Worm (Caenorhabditis elegans) whole organism, L2 larva: Measurements from ENCODE around the gene R11E3.19.

ENCODE experiments used
- C34F6.9 ChIP-seq: fragments of 150-350 bp; optimal IDR thresholded peaks from 2 replicates; lab custom pipeline; 2014; ENCODE audit warnings: missing biosample characterization, missing genetic modification characterization
- F13H6.1 ChIP-seq: sonication (generic microtip); optimal IDR thresholded peaks from 2 replicates; lab custom pipeline; 2016; ENCODE audit warnings: missing genetic modification characterization, missing compliant biosample characterization
- R02D3.7 ChIP-seq: fragments of 150-350 bp; optimal IDR thresholded peaks from 2 replicates; lab custom pipeline; 2014; ENCODE audit warnings: missing biosample characterization, missing genetic modification characterization
- Y55F3AM.14 ChIP-seq: fragments of 200-800 bp; sonication (Bioruptor generic); optimal IDR thresholded peaks from 2 replicates; lab custom pipeline; 2018; ENCODE audit warnings: mild to moderate bottlenecking, missing genetic modification characterization, missing compliant biosample characterization
- ZK546.5 ChIP-seq: sonication (generic microtip); optimal IDR thresholded peaks from 2 replicates; lab custom pipeline; 2017; ENCODE audit warnings: missing biosample characterization, missing genetic modification characterization
- alr-1 ChIP-seq: fragments of 150-350 bp; optimal IDR thresholded peaks from 2 replicates; lab custom pipeline; 2014; ENCODE audit warnings: missing biosample characterization, missing genetic modification characterization
- aly-2 ChIP-seq: fragments of 150-350 bp; optimal IDR thresholded peaks from 2 replicates; lab custom pipeline; 2014; ENCODE audit warnings: missing biosample characterization, missing genetic modification characterization
- ama-1 ChIP-seq: fragments of 150-350 bp; optimal IDR thresholded peaks from 2 replicates; lab custom pipeline; 2018; ENCODE audit warnings: inconsistent platforms
- blmp-1 ChIP-seq: sonication (generic microtip); optimal IDR thresholded peaks from 2 replicates; lab custom pipeline; 2017; ENCODE audit warnings: missing genetic modification characterization, mild to moderate bottlenecking, missing compliant biosample characterization, antibody characterized with exemption, moderate library complexity; ENCODE audit not compliant: insufficient read depth
- ceh-16 ChIP-seq: fragments of 150-350 bp; optimal IDR thresholded peaks from 2 replicates; lab custom pipeline; 2014; ENCODE audit warnings: missing biosample characterization, missing genetic modification characterization
- ceh-82 ChIP-seq: fragments of 150-350 bp; optimal IDR thresholded peaks from 2 replicates; lab custom pipeline; 2014; ENCODE audit warnings: missing biosample characterization, missing genetic modification characterization
- crh-2 ChIP-seq: sonication (generic microtip); optimal IDR thresholded peaks from 2 replicates; lab custom pipeline; 2017; ENCODE audit warnings: missing biosample characterization, missing genetic modification characterization
- dmd-4 ChIP-seq: sonication (generic microtip); optimal IDR thresholded peaks from 2 replicates; lab custom pipeline; 2017; ENCODE audit warnings: missing biosample characterization, missing genetic modification characterization
- egl-27 ChIP-seq: sonication (generic microtip); optimal IDR thresholded peaks from 3 replicates; lab custom pipeline; 2017; ENCODE audit warnings: missing biosample characterization, missing genetic modification reagents, missing genetic modification characterization
- elt-1 ChIP-seq: fragments of 150-350 bp; optimal IDR thresholded peaks from 2 replicates; lab custom pipeline; 2014; ENCODE audit warnings: missing biosample characterization, missing genetic modification characterization
- elt-3 ChIP-seq: sonication (generic microtip); optimal IDR thresholded peaks from 2 replicates; lab custom pipeline; 2017; ENCODE audit warnings: missing biosample characterization, missing genetic modification characterization
- fos-1 ChIP-seq: fragments of 150-350 bp; optimal IDR thresholded peaks from 2 replicates; lab custom pipeline; 2014; ENCODE audit warnings: missing biosample characterization, missing genetic modification characterization
- gmeb-1 ChIP-seq: fragments of 150-350 bp; optimal IDR thresholded peaks from 2 replicates; lab custom pipeline; 2014; ENCODE audit warnings: missing biosample characterization, missing genetic modification characterization
- lin-11 ChIP-seq: fragments of 150-350 bp; sonication (generic microtip); optimal IDR thresholded peaks from 2 replicates; lab custom pipeline; 2014; ENCODE audit warnings: missing biosample characterization, missing genetic modification characterization, inconsistent platforms, mixed read lengths
- lin-13 ChIP-seq: fragments of 150-350 bp; optimal IDR thresholded peaks from 2 replicates; lab custom pipeline; 2014; ENCODE audit warnings: missing biosample characterization, missing genetic modification reagents, missing genetic modification characterization
- lin-39 ChIP-seq: fragments of 150-350 bp; optimal IDR thresholded peaks from 2 replicates; lab custom pipeline; 2014; ENCODE audit warnings: missing biosample characterization, missing genetic modification reagents, missing genetic modification characterization
- lsy-2 ChIP-seq, 2 experiments: fragments of 150-350 bp in 1 of 2; sonication (generic microtip) in 1 of 2; optimal IDR thresholded peaks; 2 replicates each; lab custom pipeline; 2014 to 2017; ENCODE audit warnings: missing biosample characterization in 2 of 2, missing genetic modification characterization in 2 of 2
- mab-5 ChIP-seq: fragments of 150-350 bp; optimal IDR thresholded peaks from 2 replicates; lab custom pipeline; 2014; ENCODE audit warnings: missing biosample characterization, missing genetic modification characterization
- mbf-1 ChIP-seq: sonication (generic microtip); optimal IDR thresholded peaks from 2 replicates; lab custom pipeline; 2017; ENCODE audit warnings: missing biosample characterization, missing genetic modification characterization
- mdl-1 ChIP-seq, 2 experiments: fragments of 150-350 bp in 1 of 2; sonication (generic microtip) in 1 of 2; optimal IDR thresholded peaks; 2 replicates each; lab custom pipeline; 2017; ENCODE audit warnings: missing biosample characterization in 2 of 2, missing genetic modification characterization in 2 of 2
- nhr-10 ChIP-seq: sonication (generic microtip); optimal IDR thresholded peaks from 2 replicates; lab custom pipeline; 2017; ENCODE audit warnings: missing biosample characterization, missing genetic modification characterization
- nhr-11 ChIP-seq: fragments of 150-350 bp; optimal IDR thresholded peaks from 2 replicates; lab custom pipeline; 2014; ENCODE audit warnings: missing biosample characterization, missing genetic modification characterization
- nhr-12 ChIP-seq: fragments of 150-350 bp; optimal IDR thresholded peaks from 2 replicates; lab custom pipeline; 2014; ENCODE audit warnings: missing biosample characterization, missing genetic modification characterization
- nhr-129 ChIP-seq: fragments of 150-350 bp; optimal IDR thresholded peaks from 2 replicates; lab custom pipeline; 2014; ENCODE audit warnings: missing biosample characterization, missing genetic modification characterization
- nhr-21 ChIP-seq: fragments of 150-350 bp; optimal IDR thresholded peaks from 2 replicates; lab custom pipeline; 2014; ENCODE audit warnings: missing biosample characterization, missing genetic modification characterization
- nhr-23 ChIP-seq: fragments of 150-350 bp; optimal IDR thresholded peaks from 2 replicates; lab custom pipeline; 2014; ENCODE audit warnings: missing biosample characterization, missing genetic modification reagents, missing genetic modification characterization
- nhr-237 ChIP-seq: fragments of 150-350 bp; optimal IDR thresholded peaks from 2 replicates; lab custom pipeline; 2014; ENCODE audit warnings: missing biosample characterization, missing genetic modification characterization
- nhr-25 ChIP-seq: fragments of 150-350 bp; sonication (generic microtip); optimal IDR thresholded peaks from 3 replicates; lab custom pipeline; 2014; ENCODE audit warnings: missing biosample characterization, missing genetic modification characterization
- nhr-6 ChIP-seq: fragments of 150-350 bp; optimal IDR thresholded peaks from 2 replicates; lab custom pipeline; 2014; ENCODE audit warnings: missing biosample characterization, missing genetic modification characterization
- nhr-77 ChIP-seq: fragments of 150-350 bp; optimal IDR thresholded peaks from 2 replicates; lab custom pipeline; 2014; ENCODE audit warnings: missing biosample characterization, missing genetic modification characterization
- peb-1 ChIP-seq: fragments of 150-350 bp; optimal IDR thresholded peaks from 2 replicates; lab custom pipeline; 2014; ENCODE audit warnings: missing biosample characterization, missing genetic modification characterization
- sem-4 ChIP-seq: fragments of 150-350 bp; optimal IDR thresholded peaks from 2 replicates; lab custom pipeline; 2014; ENCODE audit warnings: missing biosample characterization, missing genetic modification reagents, missing genetic modification characterization
- skn-1 ChIP-seq: sonication (generic microtip); optimal IDR thresholded peaks from 2 replicates; lab custom pipeline; 2017; ENCODE audit warnings: missing biosample characterization, missing genetic modification characterization
- sma-3 ChIP-seq: sonication (generic microtip); optimal IDR thresholded peaks from 2 replicates; lab custom pipeline; 2016; ENCODE audit warnings: missing genetic modification reagents, missing genetic modification characterization, missing compliant biosample characterization
- sma-9 ChIP-seq, 2 experiments: fragments of 150-350 bp in 1 of 2; sonication (generic microtip) in 1 of 2; optimal IDR thresholded peaks; 2 replicates each; lab custom pipeline; 2014 to 2016; ENCODE audit warnings: missing genetic modification characterization in 2 of 2, mild to moderate bottlenecking in 1 of 2, missing biosample characterization in 1 of 2, missing compliant biosample characterization in 1 of 2, missing genetic modification reagents in 1 of 2, moderate library complexity in 1 of 2
- snpc-4 ChIP-seq: fragments of 150-350 bp; optimal IDR thresholded peaks from 2 replicates; lab custom pipeline; 2014; ENCODE audit warnings: missing biosample characterization, missing genetic modification characterization
- unc-39 ChIP-seq: fragments of 150-350 bp; optimal IDR thresholded peaks from 2 replicates; lab custom pipeline; 2014; ENCODE audit warnings: missing biosample characterization, missing genetic modification characterization
- unc-55 ChIP-seq: fragments of 150-350 bp; sonication (generic microtip); optimal IDR thresholded peaks from 3 replicates; lab custom pipeline; 2014; ENCODE audit warnings: missing biosample characterization, missing genetic modification reagents, missing genetic modification characterization
- unc-62 ChIP-seq: fragments of 150-350 bp; optimal IDR thresholded peaks from 2 replicates; lab custom pipeline; 2014; ENCODE audit warnings: missing biosample characterization, missing genetic modification reagents, missing genetic modification characterization
- zag-1 ChIP-seq: fragments of 150-350 bp; optimal IDR thresholded peaks from 2 replicates; lab custom pipeline; 2014; ENCODE audit warnings: missing biosample characterization, missing genetic modification characterization
- ztf-1 ChIP-seq: fragments of 200-800 bp; sonication (Bioruptor generic); conservative IDR thresholded peaks from 2 replicates; pipeline ENCODE4 v1.3.6; 2022; ENCODE audit warnings: missing genetic modification characterization, missing compliant biosample characterization
- ztf-11 ChIP-seq: sonication (generic microtip); optimal IDR thresholded peaks from 2 replicates; lab custom pipeline; 2017; ENCODE audit warnings: missing biosample characterization, missing genetic modification characterization
- ztf-4 ChIP-seq: fragments of 150-350 bp; optimal IDR thresholded peaks from 2 replicates; lab custom pipeline; 2014; ENCODE audit warnings: missing biosample characterization, missing genetic modification characterization

Gene R11E3.19

ce11 chrIV:4749155-4749554 lies 26.7 kb downstream of the R11E3.19 start:
- TF ChIP-seq egl-27 = no peak
- no peak for TF ChIP-seq nhr-23 (tag; lab: Kevin White, UChicago)
- TF ChIP-seq sma-9 (GFP tag; optimal IDR thresholded peaks at IDR 0.05; lab: Kevin White, UChicago) = peak; percentile 4
- no peak for TF ChIP-seq sma-9 (tag; optimal IDR thresholded peaks at IDR 0.05; lab: Kevin White, UChicago)
- TF ChIP-seq fos-1 (tag; lab: Kevin White, UChicago) = no peak
- no peak for TF ChIP-seq skn-1
- no peak for TF ChIP-seq mab-5 (tag; lab: Kevin White, UChicago)
- no peak for TF ChIP-seq elt-3 (tag; lab: Kevin White, UChicago)

- TF ChIP-seq lin-39 (tag; lab: Kevin White, UChicago) (no peak), nhr-237 (tag; lab: Kevin White, UChicago) (no peak), nhr-23 (tag; lab: Kevin White, UChicago) (no peak), Y55F3AM.14 (GFP tag; lab: Kevin White, UChicago) (peak; percentile 39), fos-1 (tag; lab: Kevin White, UChicago) (peak; percentile 70), ztf-4 (tag; lab: Kevin White, UChicago) (peak; percentile 74), R02D3.7 (no peak), sem-4 (peak; percentile 47), gmeb-1 (tag; lab: Kevin White, UChicago) (peak; percentile 14), ceh-82 (tag; lab: Kevin White, UChicago) (no peak), unc-62 (no peak), ceh-16 (tag; lab: Kevin White, UChicago) (no peak), nhr-129 (tag; lab: Kevin White, UChicago) (peak; percentile 95), nhr-21 (tag; lab: Kevin White, UChicago) (peak; percentile 3), elt-3 (tag; lab: Kevin White, UChicago) (no peak), alr-1 (tag; lab: Kevin White, UChicago) (no peak), sma-9 (GFP tag; optimal IDR thresholded peaks at IDR 0.05; lab: Kevin White, UChicago) (peak; percentile 80), sma-9 (tag; optimal IDR thresholded peaks at IDR 0.05; lab: Kevin White, UChicago) (no peak), mab-5 (tag; lab: Kevin White, UChicago) (peak; percentile 38), aly-2 (tag; lab: Kevin White, UChicago) (no peak), egl-27 (no peak), crh-2 (tag; lab: Kevin White, UChicago) (peak; percentile 61), nhr-10 (tag; lab: Kevin White, UChicago) (no peak), lin-11 (tag; lab: Kevin White, UChicago) (peak; percentile 19), F13H6.1 (peak; percentile 62), blmp-1 (tag; lab: Kevin White, UChicago) (no peak), nhr-25 (peak; percentile 70), lsy-2 (tag; optimal IDR thresholded peaks at IDR 0.05; lab: Kevin White, UChicago) (peak; percentile 59 to 87), ztf-11 (tag; lab: Kevin White, UChicago) (no peak), elt-1 (tag; lab: Kevin White, UChicago) (no peak), nhr-11 (no peak), nhr-12 (tag; lab: Kevin White, UChicago) (no peak), ama-1 (lab: Kevin White, UChicago) (peak; percentile 71), dmd-4 (tag; lab: Kevin White, UChicago) (no peak), ZK546.5 (tag; lab: Kevin White, UChicago) (no peak), snpc-4 (no peak), C34F6.9 (peak; percentile 69), skn-1 (no peak), nhr-6 (peak; percentile 22), sma-3 (GFP tag; lab: Kevin White, UChicago) (peak; percentile 55), mbf-1 (tag; lab: Kevin White, UChicago) (no peak), mdl-1 (tag; optimal IDR thresholded peaks at IDR 0.05; lab: Kevin White, UChicago) (peak in 1 of 2 experiments; percentile 16), unc-55 (GFP tag; lab: Kevin White, UChicago) (peak; percentile 69), zag-1 (tag; lab: Kevin White, UChicago) (no peak), ztf-1 (GFP tag; lab: Robert Waterston, UW) (no peak), nhr-77 (no peak), lin-13 (GFP tag; lab: Kevin White, UChicago) (peak; percentile 67), unc-39 (tag; lab: Kevin White, UChicago) (no peak), peb-1 (no peak)
These were observed 27.3 kb downstream of the R11E3.19 start, which contains the start of gene cyc-2.1 for ce11 chrIV:4748408-4749105. TSS of gene cyc-2.1 (minus strand) at chrIV:4749012.
